Fruit fly (Drosophila melanogaster) whole organism, prepupa: Measurements from ENCODE around the gene galene.

Experiments
- CG10631 ChIP-seq: fragments of 200-800 bp; sonication (Bioruptor generic); optimal IDR thresholded peaks from 2 replicates; lab custom pipeline; 2016; ENCODE audit warnings: missing biosample characterization, missing genetic modification characterization
- CG10669 ChIP-seq: fragments of 200-800 bp; sonication (Bioruptor generic); optimal IDR thresholded peaks from 3 replicates; lab custom pipeline; 2018; ENCODE audit warnings: missing biosample characterization, mild to moderate bottlenecking, missing genetic modification characterization, moderate library complexity
- CG11294 ChIP-seq: fragments of 200-800 bp; sonication (Bioruptor generic); IDR thresholded peaks from 2 replicates; pipeline ENCODE4 v1.3.6; 2022; ENCODE audit warnings: missing biosample characterization, missing genetic modification characterization
- CG11762 ChIP-seq: fragments of 200-800 bp; sonication (Bioruptor generic); optimal IDR thresholded peaks from 3 replicates; lab custom pipeline; 2016; ENCODE audit warnings: missing biosample characterization, missing genetic modification characterization; ENCODE audit not compliant: insufficient read depth
- CG11902 ChIP-seq: fragments of 200-800 bp; sonication (Bioruptor generic); optimal IDR thresholded peaks from 3 replicates; lab custom pipeline; 2016; ENCODE audit warnings: missing biosample characterization, missing genetic modification characterization
- CG15336 ChIP-seq: fragments of 200-800 bp; sonication (Bioruptor generic); IDR thresholded peaks from 2 replicates; pipeline ENCODE4 v1.3.6; 2022; ENCODE audit warnings: missing biosample characterization, missing genetic modification characterization
- CG1621 ChIP-seq: fragments of 200-800 bp; sonication (Bioruptor generic); optimal IDR thresholded peaks from 3 replicates; lab custom pipeline; 2018; ENCODE audit warnings: missing biosample characterization, mild to moderate bottlenecking, missing genetic modification characterization
- CG16779 ChIP-seq: fragments of 200-800 bp; sonication (Bioruptor generic); optimal IDR thresholded peaks from 3 replicates; lab custom pipeline; 2017; ENCODE audit warnings: missing biosample characterization, mild to moderate bottlenecking, missing genetic modification characterization
- CG3032 ChIP-seq: fragments of 200-800 bp; optimal IDR thresholded peaks from 2 replicates; lab custom pipeline; 2019; ENCODE audit warnings: missing biosample characterization, mild to moderate bottlenecking, missing genetic modification characterization, moderate library complexity
- CG32006 ChIP-seq: fragments of 200-800 bp; sonication (Bioruptor generic); optimal IDR thresholded peaks from 3 replicates; lab custom pipeline; 2017; ENCODE audit warnings: missing biosample characterization, mild to moderate bottlenecking, missing genetic modification characterization
- CG34406 ChIP-seq: fragments of 200-800 bp; sonication (Bioruptor generic); optimal IDR thresholded peaks from 3 replicates; lab custom pipeline; 2016; ENCODE audit warnings: missing biosample characterization, missing genetic modification characterization
- CG3919 ChIP-seq: fragments of 200-800 bp; sonication (Bioruptor generic); optimal IDR thresholded peaks from 3 replicates; lab custom pipeline; 2016; ENCODE audit warnings: missing biosample characterization, missing genetic modification characterization
- CG4318 ChIP-seq: fragments of 200-800 bp; sonication (Bioruptor generic); optimal IDR thresholded peaks from 3 replicates; lab custom pipeline; 2017; ENCODE audit warnings: missing biosample characterization, mild to moderate bottlenecking, missing genetic modification characterization
- CG6163 ChIP-seq: fragments of 200-800 bp; sonication (Bioruptor generic); IDR thresholded peaks from 3 replicates; pipeline ENCODE4 v1.3.6; 2022; ENCODE audit warnings: missing biosample characterization, missing genetic modification characterization
- CG6276 ChIP-seq: fragments of 200-800 bp; sonication (Bioruptor generic); optimal IDR thresholded peaks from 2 replicates; lab custom pipeline; 2017; ENCODE audit warnings: missing biosample characterization, mild to moderate bottlenecking, missing genetic modification characterization
- CG6792 ChIP-seq: fragments of 200-800 bp; sonication (Bioruptor generic); optimal IDR thresholded peaks from 3 replicates; lab custom pipeline; 2016; ENCODE audit warnings: missing biosample characterization, missing genetic modification characterization
- CG6854 ChIP-seq: fragments of 200-800 bp; sonication (Bioruptor generic); optimal IDR thresholded peaks from 2 replicates; lab custom pipeline; 2017; ENCODE audit warnings: missing biosample characterization, mild to moderate bottlenecking, missing genetic modification characterization
- CG7368 ChIP-seq: fragments of 200-800 bp; sonication (Bioruptor generic); optimal IDR thresholded peaks from 3 replicates; lab custom pipeline; 2016; ENCODE audit warnings: missing biosample characterization, missing genetic modification characterization
- CG8119 ChIP-seq: fragments of 200-800 bp; sonication (Bioruptor generic); IDR thresholded peaks from 3 replicates; pipeline ENCODE4 v1.3.6; 2022; ENCODE audit warnings: missing biosample characterization, missing genetic modification characterization
- CG8319 ChIP-seq: fragments of 200-800 bp; sonication (Bioruptor generic); optimal IDR thresholded peaks from 3 replicates; lab custom pipeline; 2016; ENCODE audit warnings: missing biosample characterization, missing genetic modification characterization
- CG8632 ChIP-seq: fragments of 200-800 bp; sonication (Bioruptor generic); optimal IDR thresholded peaks from 3 replicates; lab custom pipeline; 2016; ENCODE audit warnings: missing biosample characterization, missing genetic modification characterization
- CG9139 ChIP-seq: fragments of 200-800 bp; sonication (Bioruptor generic); optimal IDR thresholded peaks from 3 replicates; lab custom pipeline; 2017; ENCODE audit warnings: missing biosample characterization, mild to moderate bottlenecking, missing genetic modification characterization
- Eip75B ChIP-seq: fragments of 200-800 bp; sonication (Bioruptor generic); optimal IDR thresholded peaks from 3 replicates; lab custom pipeline; 2016; ENCODE audit warnings: missing biosample characterization, missing genetic modification characterization
- Eip78C ChIP-seq: fragments of 200-800 bp; sonication (Bioruptor generic); peaks from one replicate; lab custom pipeline; 2016; ENCODE audit warnings: missing biosample characterization, missing genetic modification characterization
- Eip93F ChIP-seq: fragments of 200-800 bp; sonication (Bioruptor generic); optimal IDR thresholded peaks from 2 replicates; lab custom pipeline; 2016; ENCODE audit warnings: missing biosample characterization, mild to moderate bottlenecking, missing genetic modification characterization
- Ets96B ChIP-seq: fragments of 200-800 bp; optimal IDR thresholded peaks from 2 replicates; lab custom pipeline; 2019; ENCODE audit warnings: missing biosample characterization, mild to moderate bottlenecking, missing genetic modification characterization, moderate library complexity
- Hr39 ChIP-seq: fragments of 200-800 bp; sonication (Bioruptor generic); optimal IDR thresholded peaks from 2 replicates; lab custom pipeline; 2016; ENCODE audit warnings: missing biosample characterization, missing genetic modification characterization
- Lpt ChIP-seq: fragments of 200-800 bp; sonication (Bioruptor generic); optimal IDR thresholded peaks from 3 replicates; lab custom pipeline; 2016; ENCODE audit warnings: missing biosample characterization, missing genetic modification characterization
- Met ChIP-seq: fragments of 200-800 bp; sonication (Bioruptor generic); optimal IDR thresholded peaks from 3 replicates; lab custom pipeline; 2016; ENCODE audit warnings: missing biosample characterization, missing genetic modification characterization
- OdsH ChIP-seq: fragments of 200-800 bp; sonication (Bioruptor generic); optimal IDR thresholded peaks from 3 replicates; lab custom pipeline; 2016; ENCODE audit warnings: missing biosample characterization, missing genetic modification characterization
- Smox ChIP-seq: fragments of 200-800 bp; sonication (Bioruptor generic); optimal IDR thresholded peaks from 3 replicates; lab custom pipeline; 2016; ENCODE audit warnings: missing biosample characterization, missing genetic modification characterization
- Sox14 ChIP-seq: fragments of 200-800 bp; sonication (Bioruptor generic); optimal IDR thresholded peaks from 3 replicates; lab custom pipeline; 2016; ENCODE audit warnings: missing biosample characterization, missing genetic modification characterization
- achi ChIP-seq: fragments of 200-800 bp; sonication (Bioruptor generic); optimal IDR thresholded peaks from 3 replicates; lab custom pipeline; 2016; ENCODE audit warnings: missing biosample characterization, missing genetic modification characterization
- acj6 ChIP-seq: fragments of 200-800 bp; sonication (Bioruptor generic); optimal IDR thresholded peaks from 3 replicates; lab custom pipeline; 2016; ENCODE audit warnings: missing biosample characterization, missing genetic modification characterization
- cyc ChIP-seq: fragments of 200-800 bp; sonication (Bioruptor generic); optimal IDR thresholded peaks from 3 replicates; lab custom pipeline; 2016; ENCODE audit warnings: missing biosample characterization, missing genetic modification characterization
- dac ChIP-seq: fragments of 200-800 bp; sonication (Bioruptor generic); optimal IDR thresholded peaks from 2 replicates; lab custom pipeline; 2017; ENCODE audit warnings: missing biosample characterization, mild to moderate bottlenecking, missing genetic modification characterization
- dsx ChIP-seq: fragments of 200-800 bp; optimal IDR thresholded peaks from 3 replicates; lab custom pipeline; 2019; ENCODE audit warnings: missing biosample characterization, mild to moderate bottlenecking, missing genetic modification characterization, moderate library complexity; ENCODE audit not compliant: poor library complexity, severe bottlenecking
- eg ChIP-seq: fragments of 200-800 bp; sonication (Bioruptor generic); IDR thresholded peaks from 3 replicates; pipeline ENCODE4 v1.3.6; 2022; ENCODE audit warnings: missing biosample characterization, missing genetic modification characterization
- esn ChIP-seq: fragments of 200-800 bp; sonication (Bioruptor generic); optimal IDR thresholded peaks from 2 replicates; lab custom pipeline; 2016; ENCODE audit warnings: missing biosample characterization, mild to moderate bottlenecking, missing genetic modification characterization, moderate library complexity
- fd59A ChIP-seq: fragments of 200-800 bp; sonication (Bioruptor generic); optimal IDR thresholded peaks from 2 replicates; lab custom pipeline; 2017; ENCODE audit warnings: missing biosample characterization, mild to moderate bottlenecking, missing genetic modification characterization, missing genetic modification reagents
- fkh ChIP-seq: fragments of 200-800 bp; sonication (Bioruptor generic); optimal IDR thresholded peaks from 3 replicates; lab custom pipeline; 2017; ENCODE audit warnings: missing biosample characterization, mild to moderate bottlenecking, missing genetic modification characterization, moderate library complexity
- lz ChIP-seq: fragments of 200-800 bp; sonication (Bioruptor generic); optimal IDR thresholded peaks from 3 replicates; lab custom pipeline; 2016; ENCODE audit warnings: missing biosample characterization, missing genetic modification characterization
- net ChIP-seq: fragments of 200-800 bp; sonication (Bioruptor generic); optimal IDR thresholded peaks from 3 replicates; lab custom pipeline; 2016; ENCODE audit warnings: missing biosample characterization, missing genetic modification characterization
- pdm3 ChIP-seq: fragments of 200-800 bp; sonication (Bioruptor generic); optimal IDR thresholded peaks from 3 replicates; lab custom pipeline; 2016; ENCODE audit warnings: missing biosample characterization, missing genetic modification characterization
- salr ChIP-seq, 2 experiments: fragments of 200-800 bp; sonication (Bioruptor generic); optimal IDR thresholded peaks; 3 replicates each; lab custom pipeline; 2016 to 2018; ENCODE audit warnings: missing biosample characterization in 2 of 2, missing genetic modification characterization in 2 of 2, mild to moderate bottlenecking in 1 of 2
- ss ChIP-seq, 2 experiments: fragments of 200-800 bp; sonication (Bioruptor generic); optimal IDR thresholded peaks; 2 replicates in 1 of 2; 3 replicates in 1 of 2; lab custom pipeline; 2017 to 2018; ENCODE audit warnings: mild to moderate bottlenecking in 2 of 2, missing biosample characterization in 2 of 2, missing genetic modification characterization in 2 of 2, moderate library complexity in 1 of 2
- svp ChIP-seq: fragments of 200-800 bp; sonication (Bioruptor generic); peaks from one replicate; lab custom pipeline; 2016; ENCODE audit warnings: missing biosample characterization, missing genetic modification characterization
- topi ChIP-seq: fragments of 200-800 bp; sonication (Bioruptor generic); optimal IDR thresholded peaks from 3 replicates; lab custom pipeline; 2016; ENCODE audit warnings: missing biosample characterization, missing genetic modification characterization

The galene gene

dm6 chr3L:1203855-1204431 is 31.6 kb upstream of the galene start:
- TF ChIP-seq CG6163 (GFP tag; lab: Robert Waterston, UW) (peak; percentile 34; the same call in 1 of the 3 replicates), CG7368 (no peak)

dm6 chr3L:1204674-1205547 is 30.6 kb upstream of the galene start, which contains the start of gene CG9119:
Gene CG9119 (minus strand): TSS chr3L:1204795.
- TF ChIP-seq CG8632 (GFP tag; lab: Kevin White, UChicago) (no peak), CG4318 (GFP tag; lab: Kevin White, UChicago) (no peak), CG3032 (peak; percentile 44), achi (GFP tag; lab: Kevin White, UChicago) (peak; percentile 18), svp (GFP tag; lab: Kevin White, UChicago) (peak; percentile 56), ss (GFP tag; optimal IDR thresholded peaks at IDR 0.05; lab: Kevin White, UChicago) (peak; percentile 23 to 51), Met (peak; percentile 18), CG1621 (peak; percentile 91), CG10631 (peak; percentile 27), CG16779 (tag; lab: Kevin White, UChicago) (no peak), Smox (GFP tag; lab: Kevin White, UChicago) (no peak), fd59A (GFP tag; lab: Kevin White, UChicago) (peak; percentile 33), esn (GFP tag; lab: Kevin White, UChicago) (peak; percentile 30), dsx (GFP tag; lab: Kevin White, UChicago) (peak; percentile 6), pdm3 (peak; percentile 35), CG15336 (no peak), CG8319 (GFP tag; lab: Kevin White, UChicago) (peak; percentile 31), eg (GFP tag; lab: Robert Waterston, UW) (no peak), salr (GFP tag; optimal IDR thresholded peaks at IDR 0.05; lab: Kevin White, UChicago) (no peak), CG8119 (GFP tag; lab: Robert Waterston, UW) (peak; percentile 31; the same call in 1 of the 3 replicates), lz (peak; percentile 24), CG34406 (GFP tag; lab: Kevin White, UChicago) (peak; percentile 21), CG11762 (GFP tag; lab: Kevin White, UChicago) (no peak), CG10669 (GFP tag; lab: Kevin White, UChicago) (peak; percentile 24), CG9139 (GFP tag; lab: Kevin White, UChicago) (peak; percentile 61), CG11294 (GFP tag; lab: Robert Waterston, UW) (no peak), CG6276 (GFP tag; lab: Kevin White, UChicago) (peak; percentile 3), cyc (GFP tag; lab: Kevin White, UChicago) (peak; percentile 5), Lpt (GFP tag; lab: Kevin White, UChicago) (no peak), Sox14 (GFP tag; lab: Kevin White, UChicago) (no peak), OdsH (GFP tag; lab: Kevin White, UChicago) (peak; percentile 27), dac (GFP tag; lab: Kevin White, UChicago) (no peak), Eip93F (GFP tag; lab: Kevin White, UChicago) (no peak), fkh (GFP tag; lab: Kevin White, UChicago) (peak; percentile 27), Eip75B (peak; percentile 5), Ets96B (tag; lab: Kevin White, UChicago) (peak; percentile 3), CG3919 (GFP tag; lab: Kevin White, UChicago) (peak; percentile 37), CG6792 (peak; percentile 29), topi (GFP tag; lab: Kevin White, UChicago) (peak; percentile 18), Eip78C (GFP tag; lab: Kevin White, UChicago) (peak; percentile 90), acj6 (peak; percentile 27), CG11902 (GFP tag; lab: Kevin White, UChicago) (peak; percentile 14), net (GFP tag; lab: Kevin White, UChicago) (peak; percentile 1), Hr39 (GFP tag; lab: Kevin White, UChicago) (peak; percentile 18), CG6854 (GFP tag; lab: Kevin White, UChicago) (no peak), CG32006 (peak; percentile 59)
